Fruit fly (Drosophila melanogaster) whole organism, embryonic: Measurements from ENCODE around the gene tutl.
A peak's percentile ranks its signal among the peaks of the same experiment; 100 is the strongest.

ENCODE experiments used
- Aef1 ChIP-seq: fragments of 200-800 bp; sonication (Bioruptor generic); IDR thresholded peaks from 3 replicates; pipeline ENCODE4 v1.3.6; 2022; ENCODE audit warnings: missing biosample characterization, missing genetic modification characterization
- CG10959 ChIP-seq: fragments of 200-800 bp; sonication (Bioruptor generic); IDR thresholded peaks from 2 replicates; pipeline ENCODE4 v1.3.6; 2022; ENCODE audit warnings: missing biosample characterization, missing genetic modification characterization
- CG12219 ChIP-seq: fragments of 200-800 bp; sonication (Bioruptor generic); optimal IDR thresholded peaks from 3 replicates; lab custom pipeline; 2018; ENCODE audit warnings: missing biosample characterization, mild to moderate bottlenecking, missing genetic modification characterization
- CG13894 ChIP-seq: fragments of 200-800 bp; sonication (Bioruptor generic); optimal IDR thresholded peaks from 3 replicates; lab custom pipeline; 2018; ENCODE audit warnings: missing biosample characterization, mild to moderate bottlenecking, missing genetic modification characterization, moderate library complexity
- CG15269 ChIP-seq: fragments of 200-800 bp; sonication (Bioruptor generic); optimal IDR thresholded peaks from 2 replicates; lab custom pipeline; 2018; ENCODE audit warnings: missing biosample characterization, mild to moderate bottlenecking, missing genetic modification characterization, moderate library complexity
- CG17328 ChIP-seq: fragments of 200-800 bp; sonication (Bioruptor generic); IDR thresholded peaks from 2 replicates; pipeline ENCODE4 v1.3.6; 2022; ENCODE audit warnings: missing biosample characterization, missing genetic modification characterization
- CG18262 ChIP-seq: fragments of 200-800 bp; optimal IDR thresholded peaks from 3 replicates; lab custom pipeline; 2019; ENCODE audit warnings: missing biosample characterization, mild to moderate bottlenecking, missing genetic modification characterization, moderate library complexity
- CG2116 ChIP-seq: fragments of 200-800 bp; sonication (Bioruptor generic); optimal IDR thresholded peaks from 3 replicates; lab custom pipeline; 2018; ENCODE audit warnings: missing biosample characterization, mild to moderate bottlenecking, missing genetic modification characterization
- CG30020 ChIP-seq: fragments of 200-800 bp; optimal IDR thresholded peaks from 2 replicates; lab custom pipeline; 2019; ENCODE audit warnings: missing biosample characterization, mild to moderate bottlenecking, missing genetic modification characterization, moderate library complexity
- CG31224 ChIP-seq: fragments of 200-800 bp; sonication (Bioruptor generic); IDR thresholded peaks from 2 replicates; pipeline ENCODE4 v1.3.6; 2022; ENCODE audit warnings: missing biosample characterization, missing genetic modification characterization
- CG4360 ChIP-seq: fragments of 200-800 bp; sonication (Bioruptor generic); IDR thresholded peaks from 2 replicates; pipeline ENCODE4 v1.3.6; 2022; ENCODE audit warnings: missing biosample characterization, missing genetic modification characterization
- CG7271 ChIP-seq: fragments of 200-800 bp; sonication (Bioruptor generic); optimal IDR thresholded peaks from 2 replicates; lab custom pipeline; 2018; ENCODE audit warnings: missing biosample characterization, mild to moderate bottlenecking, missing genetic modification characterization, moderate library complexity
- CG7372 ChIP-seq: fragments of 200-800 bp; sonication (Bioruptor generic); IDR thresholded peaks from 2 replicates; pipeline ENCODE4 v1.3.6; 2022; ENCODE audit warnings: missing biosample characterization, missing genetic modification characterization
- CG7928 ChIP-seq: fragments of 200-800 bp; sonication (Bioruptor generic); optimal IDR thresholded peaks from 2 replicates; lab custom pipeline; 2017; ENCODE audit warnings: missing biosample characterization, mild to moderate bottlenecking, missing genetic modification characterization
- CG8359 ChIP-seq: fragments of 200-800 bp; sonication (Bioruptor generic); optimal IDR thresholded peaks from 2 replicates; lab custom pipeline; 2017; ENCODE audit warnings: missing biosample characterization, mild to moderate bottlenecking, missing genetic modification characterization, borderline replicate concordance
- CG8924 ChIP-seq: fragments of 200-800 bp; optimal IDR thresholded peaks from 3 replicates; lab custom pipeline; 2019; ENCODE audit warnings: missing biosample characterization, mild to moderate bottlenecking, missing genetic modification characterization, moderate library complexity
- CG9817 ChIP-seq: fragments of 200-800 bp; sonication (Bioruptor generic); optimal IDR thresholded peaks from 2 replicates; lab custom pipeline; 2018; ENCODE audit warnings: missing biosample characterization, mild to moderate bottlenecking, missing genetic modification characterization, moderate library complexity
- Drgx ChIP-seq: fragments of 200-800 bp; sonication (Bioruptor generic); IDR thresholded peaks from 2 replicates; pipeline ENCODE4 v1.3.6; 2022; ENCODE audit warnings: missing biosample characterization, missing genetic modification characterization
- Eip74EF ChIP-seq, 2 experiments: fragments of 200-800 bp in 1 of 2; fragments of >200 bp in 1 of 2; sonication (Bioruptor generic) in 1 of 2; optimal IDR thresholded peaks; 2 replicates each; lab custom pipeline; 2017 to 2019; ENCODE audit warnings: missing biosample characterization in 2 of 2, missing genetic modification characterization in 2 of 2, mild to moderate bottlenecking in 1 of 2, moderate library complexity in 1 of 2
- HLH54F ChIP-seq: fragments of 200-800 bp; sonication (Bioruptor generic); optimal IDR thresholded peaks from 3 replicates; lab custom pipeline; 2016; ENCODE audit warnings: missing biosample characterization, missing genetic modification characterization
- HLHmδ ChIP-seq: fragments of 200-800 bp; sonication (Bioruptor generic); optimal IDR thresholded peaks from 2 replicates; lab custom pipeline; 2018; ENCODE audit warnings: missing biosample characterization, mild to moderate bottlenecking, missing genetic modification characterization, moderate library complexity
- Hr51 ChIP-seq, 2 experiments: fragments of 200-800 bp; sonication (Bioruptor generic); optimal IDR thresholded peaks; 2 replicates in 1 of 2; 3 replicates in 1 of 2; lab custom pipeline; 2016 to 2018; ENCODE audit warnings: missing biosample characterization in 2 of 2, missing genetic modification characterization in 2 of 2, mild to moderate bottlenecking in 1 of 2, moderate library complexity in 1 of 2
- NC2β ChIP-seq: fragments of 200-800 bp; sonication (Bioruptor generic); optimal IDR thresholded peaks from 2 replicates; lab custom pipeline; 2016; ENCODE audit warnings: missing biosample characterization, missing genetic modification characterization
- Pdp1 ChIP-seq, 2 experiments: fragments of 200-800 bp; sonication (Bioruptor generic); optimal IDR thresholded peaks; 3 replicates each; lab custom pipeline; 2016; ENCODE audit warnings: missing biosample characterization in 2 of 2, missing genetic modification characterization in 2 of 2, mild to moderate bottlenecking in 1 of 2, moderate library complexity in 1 of 2
- Rx ChIP-seq: fragments of 200-800 bp; sonication (Bioruptor generic); IDR thresholded peaks from 2 replicates; pipeline ENCODE4 v1.3.6; 2022; ENCODE audit warnings: missing biosample characterization, missing genetic modification characterization
- Scr ChIP-seq: fragments of 200-800 bp; sonication (Bioruptor generic); IDR thresholded peaks from 2 replicates; pipeline ENCODE4 v1.3.6; 2022; ENCODE audit warnings: missing biosample characterization, missing genetic modification characterization; ENCODE audit not compliant: partially characterized antibody
- bsh ChIP-seq, 2 experiments: fragments of 200-800 bp; sonication (Bioruptor generic); optimal IDR thresholded peaks; 2 replicates each; lab custom pipeline; 2017 to 2018; ENCODE audit warnings: mild to moderate bottlenecking in 2 of 2, missing biosample characterization in 2 of 2, missing genetic modification characterization in 2 of 2, moderate library complexity in 1 of 2
- chinmo ChIP-seq: fragments of 200-800 bp; sonication (Bioruptor generic); IDR thresholded peaks from 4 replicates; pipeline ENCODE4 v1.3.6; 2022; ENCODE audit warnings: missing biosample characterization, missing genetic modification characterization; ENCODE audit not compliant: partially characterized antibody
- corto ChIP-seq: fragments of 200-800 bp; sonication (Bioruptor generic); optimal IDR thresholded peaks from 2 replicates; lab custom pipeline; 2016; ENCODE audit warnings: missing biosample characterization, mild to moderate bottlenecking, missing genetic modification characterization, moderate library complexity
- croc ChIP-seq: fragments of 200-800 bp; sonication (Bioruptor generic); conservative IDR thresholded peaks from 3 replicates; pipeline ENCODE4 v1.3.6; 2022; ENCODE audit warnings: missing biosample characterization, missing genetic modification characterization
- dimm ChIP-seq: fragments of 200-800 bp; sonication (Bioruptor generic); IDR thresholded peaks from 2 replicates; pipeline ENCODE4 v1.3.6; 2022; ENCODE audit warnings: missing biosample characterization, missing genetic modification characterization
- dysf ChIP-seq: fragments of 200-800 bp; sonication (Bioruptor generic); IDR thresholded peaks from 3 replicates; pipeline ENCODE4 v1.3.6; 2022; ENCODE audit warnings: missing biosample characterization, missing genetic modification characterization
- eve ChIP-seq, 2 experiments: fragments of >200 bp; optimal IDR thresholded peaks; 2 replicates each; lab custom pipeline; 2017; ENCODE audit warnings: missing biosample characterization in 2 of 2, missing genetic modification characterization in 2 of 2
- fd102C ChIP-seq: fragments of 200-800 bp; sonication (Bioruptor generic); optimal IDR thresholded peaks from 2 replicates; lab custom pipeline; 2018; ENCODE audit warnings: missing biosample characterization, mild to moderate bottlenecking, missing genetic modification characterization, moderate library complexity
- gem ChIP-seq: fragments of 200-800 bp; sonication (Bioruptor generic); optimal IDR thresholded peaks from 2 replicates; lab custom pipeline; 2019; ENCODE audit warnings: missing biosample characterization, mild to moderate bottlenecking, missing genetic modification characterization, moderate library complexity
- gt ChIP-seq: fragments of 200-800 bp; sonication (Bioruptor generic); IDR thresholded peaks from 2 replicates; pipeline ENCODE4 v1.3.6; 2022; ENCODE audit warnings: missing biosample characterization, missing genetic modification characterization
- kni ChIP-seq: fragments of 200-800 bp; sonication (Bioruptor generic); optimal IDR thresholded peaks from 3 replicates; lab custom pipeline; 2017; ENCODE audit warnings: mild to moderate bottlenecking, missing biosample characterization, missing genetic modification reagents, missing genetic modification characterization
- lbe ChIP-seq: fragments of 200-800 bp; sonication (Bioruptor generic); optimal IDR thresholded peaks from 2 replicates; lab custom pipeline; 2016; ENCODE audit warnings: missing biosample characterization, mild to moderate bottlenecking, missing genetic modification characterization
- lola ChIP-seq, 3 experiments: fragments of >200 bp in 2 of 3; fragments of 200-800 bp in 1 of 3; sonication (Bioruptor generic) in 1 of 3; optimal IDR thresholded peaks; 2 replicates each; lab custom pipeline; 2017 to 2019; ENCODE audit warnings: missing biosample characterization in 3 of 3, missing genetic modification characterization in 3 of 3, mild to moderate bottlenecking in 1 of 3, moderate library complexity in 1 of 3
- lov ChIP-seq, 2 experiments: fragments of 200-800 bp in 1 of 2; fragments of >200 bp in 1 of 2; sonication (Bioruptor generic) in 1 of 2; IDR thresholded peaks in 1 of 2; optimal IDR thresholded peaks in 1 of 2; 2 replicates in 1 of 2; 3 replicates in 1 of 2; pipeline versions ENCODE4 v1.3.6 to Lab custom; 2017 to 2022; ENCODE audit warnings: missing biosample characterization in 1 of 2, missing genetic modification characterization in 1 of 2
- pb ChIP-seq: fragments of 200-800 bp; sonication (Bioruptor generic); optimal IDR thresholded peaks from 3 replicates; lab custom pipeline; 2016; ENCODE audit warnings: missing biosample characterization, missing genetic modification characterization
- prd ChIP-seq, 3 experiments: fragments of >200 bp in 2 of 3; fragments of 200-800 bp in 1 of 3; sonication (Bioruptor generic) in 1 of 3; optimal IDR thresholded peaks in 2 of 3; IDR thresholded peaks in 1 of 3; 2 replicates in 2 of 3; 3 replicates in 1 of 3; pipeline versions ENCODE4 v1.3.6 to Lab custom; 2017 to 2022; ENCODE audit warnings: missing biosample characterization in 1 of 3, missing genetic modification characterization in 1 of 3
- stwl ChIP-seq: fragments of 200-800 bp; sonication (Bioruptor generic); optimal IDR thresholded peaks from 3 replicates; lab custom pipeline; 2018; ENCODE audit warnings: missing biosample characterization, mild to moderate bottlenecking, missing genetic modification characterization, moderate library complexity
- tll ChIP-seq, 2 experiments: fragments of 200-800 bp in 1 of 2; fragments of >200 bp in 1 of 2; sonication (Bioruptor generic) in 1 of 2; optimal IDR thresholded peaks; 2 replicates each; lab custom pipeline; 2017 to 2019; ENCODE audit warnings: missing biosample characterization in 2 of 2, missing genetic modification characterization in 2 of 2, mild to moderate bottlenecking in 1 of 2, moderate library complexity in 1 of 2
- toy ChIP-seq: fragments of 200-800 bp; sonication (Bioruptor generic); IDR thresholded peaks from 2 replicates; pipeline ENCODE4 v1.3.6; 2022; ENCODE audit warnings: missing biosample characterization, missing genetic modification characterization
- zen ChIP-seq: fragments of 200-800 bp; sonication (Bioruptor generic); optimal IDR thresholded peaks from 3 replicates; lab custom pipeline; 2018; ENCODE audit warnings: missing biosample characterization, mild to moderate bottlenecking, missing genetic modification characterization, moderate library complexity

Gene tutl

dm6 chr2L:4286675-4287074, 3.7 kb downstream of the tutl start (continued):
- TF ChIP-seq CG13894 (tag; lab: Kevin White, UChicago) (peak; percentile 97), CG4360 (GFP tag; lab: Robert Waterston, UW) (0 out of 2 replicates have a peak, but pooled peaks have one; percentile 25), CG31224 (GFP tag; lab: Robert Waterston, UW) (0 out of 2 replicates have a peak, but pooled peaks have one; percentile 30), kni (GFP tag; lab: Kevin White, UChicago) (peak; percentile 69), chinmo (0 out of 4 replicates have a peak, but pooled peaks have one; percentile 12), stwl (tag; lab: Kevin White, UChicago) (no peak), toy (GFP tag; lab: Robert Waterston, UW) (no peak), dimm (no peak), Hr51 (GFP tag; optimal IDR thresholded peaks at IDR 0.05; lab: Kevin White, UChicago) (no peak), CG12219 (GFP tag; lab: Kevin White, UChicago) (no peak), Pdp1 (GFP tag; optimal IDR thresholded peaks at IDR 0.05; lab: Kevin White, UChicago) (no peak), CG9817 (tag; lab: Kevin White, UChicago) (no peak), gt (GFP tag; lab: Robert Waterston, UW) (no peak), CG2116 (GFP tag; lab: Kevin White, UChicago) (no peak)

DNA sequence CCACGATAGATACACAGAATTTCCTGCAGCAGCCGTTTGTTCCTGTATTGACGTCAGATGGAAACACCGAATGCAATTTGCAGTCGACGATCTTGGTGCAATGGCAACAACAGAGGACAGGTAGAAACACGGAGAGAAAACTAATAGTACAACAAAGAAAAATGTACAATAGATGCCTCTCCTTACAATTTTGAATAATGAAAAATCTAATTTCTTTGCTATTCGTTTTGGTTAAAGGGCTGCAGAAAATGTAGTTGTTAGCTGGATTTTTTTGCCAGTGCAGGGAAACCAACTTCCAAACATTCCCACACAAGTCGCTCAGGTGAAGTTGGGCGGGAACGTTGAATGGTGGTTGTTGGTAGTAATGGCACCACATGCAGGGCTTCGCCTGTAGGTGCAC, 4.1 kb downstream of the tutl start:
- TF ChIP-seq HLH54F (GFP tag; lab: Kevin White, UChicago), result no peak
- no peak for TF ChIP-seq prd (optimal IDR thresholded peaks at IDR 0.05; lab: Kevin White, UChicago)
- peak; percentile 64; the same call in 2 of the 3 replicates for TF ChIP-seq prd (GFP tag; IDR thresholded peaks at IDR 0.05; lab: Robert Waterston, UW)
- no peak for TF ChIP-seq CG15269 (tag; lab: Kevin White, UChicago)
- TF ChIP-seq Rx (GFP tag; lab: Robert Waterston, UW), result no peak; the same call in 1 of the 2 replicates
- TF ChIP-seq bsh (GFP tag; optimal IDR thresholded peaks at IDR 0.05; lab: Kevin White, UChicago), result peak; percentile 38 to 62
- TF ChIP-seq zen (tag; lab: Kevin White, UChicago), result peak; percentile 65
- TF ChIP-seq gem (tag; lab: Kevin White, UChicago), result peak; percentile 39
- TF ChIP-seq tll (GFP tag; optimal IDR thresholded peaks at IDR 0.05; lab: Kevin White, UChicago), result peak in 1 of 2 experiments; percentile 78
- no peak for TF ChIP-seq Scr (GFP tag; lab: Robert Waterston, UW)
- peak; percentile 38 for TF ChIP-seq CG18262
- peak; percentile 68 for TF ChIP-seq lbe (GFP tag; lab: Kevin White, UChicago)
- TF ChIP-seq fd102C (GFP tag; lab: Kevin White, UChicago), result peak; percentile 2
- TF ChIP-seq pb (GFP tag; lab: Kevin White, UChicago), result no peak
- no peak for TF ChIP-seq lov (optimal IDR thresholded peaks at IDR 0.05; lab: Kevin White, UChicago)
- 0 out of 3 replicates have a peak, but pooled peaks have one; percentile 28 for TF ChIP-seq lov (GFP tag; IDR thresholded peaks at IDR 0.05; lab: Robert Waterston, UW)
- TF ChIP-seq CG8359, result no peak
- TF ChIP-seq Aef1 (GFP tag; lab: Robert Waterston, UW), result no peak
- peak; percentile 87 for TF ChIP-seq Drgx (GFP tag; lab: Robert Waterston, UW)
- TF ChIP-seq dysf (GFP tag; lab: Robert Waterston, UW), result no peak
- TF ChIP-seq CG17328 (GFP tag; lab: Robert Waterston, UW), result peak; percentile 26; the same call in 1 of the 2 replicates
- 0 out of 2 replicates have a peak, but pooled peaks have one; percentile 23 for TF ChIP-seq CG4360 (GFP tag; lab: Robert Waterston, UW)
- TF ChIP-seq croc, result peak; percentile 22; the same call in 1 of the 3 replicates
- TF ChIP-seq eve (GFP tag; optimal IDR thresholded peaks at IDR 0.05; lab: Kevin White, UChicago), result peak in 1 of 2 experiments; percentile 8
- no peak for TF ChIP-seq HLHmδ (GFP tag; lab: Kevin White, UChicago)
- TF ChIP-seq Eip74EF (GFP tag; optimal IDR thresholded peaks at IDR 0.05; lab: Kevin White, UChicago), result no peak
- TF ChIP-seq CG30020, result no peak
- TF ChIP-seq CG10959, result peak; percentile 49; the same call in 1 of the 2 replicates
- TF ChIP-seq CG7372 (GFP tag; lab: Robert Waterston, UW), result no peak
- TF ChIP-seq NC2β (GFP tag; lab: Kevin White, UChicago), result no peak
- peak in 1 of 3 experiments; percentile 44 for TF ChIP-seq lola (GFP tag; optimal IDR thresholded peaks at IDR 0.05; lab: Kevin White, UChicago)
- TF ChIP-seq CG7928 (GFP tag; lab: Kevin White, UChicago), result no peak
- peak; percentile 12 for TF ChIP-seq CG7271 (tag; lab: Kevin White, UChicago)
- TF ChIP-seq corto (GFP tag; lab: Kevin White, UChicago), result no peak
- TF ChIP-seq CG8924 (tag; lab: Kevin White, UChicago), result peak; percentile 14
